Fruit fly (Drosophila melanogaster) whole organism, prepupa: ENCODE results near the gene Sulf1.

Source experiments
- Blimp-1 ChIP-seq: fragments of 200-800 bp; sonication (Bioruptor generic); optimal IDR thresholded peaks from 3 replicates; lab custom pipeline; 2017; ENCODE audit warnings: missing biosample characterization, missing genetic modification characterization, mild to moderate bottlenecking, moderate library complexity, missing genetic modification reagents
- CG10631 ChIP-seq: fragments of 200-800 bp; sonication (Bioruptor generic); optimal IDR thresholded peaks from 2 replicates; lab custom pipeline; 2016; ENCODE audit warnings: missing biosample characterization, missing genetic modification characterization
- CG10669 ChIP-seq: fragments of 200-800 bp; sonication (Bioruptor generic); optimal IDR thresholded peaks from 3 replicates; lab custom pipeline; 2018; ENCODE audit warnings: missing biosample characterization, mild to moderate bottlenecking, missing genetic modification characterization, moderate library complexity
- CG11294 ChIP-seq: fragments of 200-800 bp; sonication (Bioruptor generic); IDR thresholded peaks from 2 replicates; pipeline ENCODE4 v1.3.6; 2022; ENCODE audit warnings: missing biosample characterization, missing genetic modification characterization
- CG11902 ChIP-seq: fragments of 200-800 bp; sonication (Bioruptor generic); optimal IDR thresholded peaks from 3 replicates; lab custom pipeline; 2016; ENCODE audit warnings: missing biosample characterization, missing genetic modification characterization
- CG15336 ChIP-seq: fragments of 200-800 bp; sonication (Bioruptor generic); IDR thresholded peaks from 2 replicates; pipeline ENCODE4 v1.3.6; 2022; ENCODE audit warnings: missing biosample characterization, missing genetic modification characterization
- CG3032 ChIP-seq: fragments of 200-800 bp; optimal IDR thresholded peaks from 2 replicates; lab custom pipeline; 2019; ENCODE audit warnings: missing biosample characterization, mild to moderate bottlenecking, missing genetic modification characterization, moderate library complexity
- CG32006 ChIP-seq: fragments of 200-800 bp; sonication (Bioruptor generic); optimal IDR thresholded peaks from 3 replicates; lab custom pipeline; 2017; ENCODE audit warnings: missing biosample characterization, mild to moderate bottlenecking, missing genetic modification characterization
- CG34406 ChIP-seq: fragments of 200-800 bp; sonication (Bioruptor generic); optimal IDR thresholded peaks from 3 replicates; lab custom pipeline; 2016; ENCODE audit warnings: missing biosample characterization, missing genetic modification characterization
- CG4318 ChIP-seq: fragments of 200-800 bp; sonication (Bioruptor generic); optimal IDR thresholded peaks from 3 replicates; lab custom pipeline; 2017; ENCODE audit warnings: missing biosample characterization, mild to moderate bottlenecking, missing genetic modification characterization
- CG6163 ChIP-seq: fragments of 200-800 bp; sonication (Bioruptor generic); IDR thresholded peaks from 3 replicates; pipeline ENCODE4 v1.3.6; 2022; ENCODE audit warnings: missing biosample characterization, missing genetic modification characterization
- CG6854 ChIP-seq: fragments of 200-800 bp; sonication (Bioruptor generic); optimal IDR thresholded peaks from 2 replicates; lab custom pipeline; 2017; ENCODE audit warnings: missing biosample characterization, mild to moderate bottlenecking, missing genetic modification characterization
- CG8119 ChIP-seq: fragments of 200-800 bp; sonication (Bioruptor generic); IDR thresholded peaks from 3 replicates; pipeline ENCODE4 v1.3.6; 2022; ENCODE audit warnings: missing biosample characterization, missing genetic modification characterization
- CG8319 ChIP-seq: fragments of 200-800 bp; sonication (Bioruptor generic); optimal IDR thresholded peaks from 3 replicates; lab custom pipeline; 2016; ENCODE audit warnings: missing biosample characterization, missing genetic modification characterization
- CG9139 ChIP-seq: fragments of 200-800 bp; sonication (Bioruptor generic); optimal IDR thresholded peaks from 3 replicates; lab custom pipeline; 2017; ENCODE audit warnings: missing biosample characterization, mild to moderate bottlenecking, missing genetic modification characterization
- Eip75B ChIP-seq: fragments of 200-800 bp; sonication (Bioruptor generic); optimal IDR thresholded peaks from 3 replicates; lab custom pipeline; 2016; ENCODE audit warnings: missing biosample characterization, missing genetic modification characterization
- Eip78C ChIP-seq: fragments of 200-800 bp; sonication (Bioruptor generic); peaks from one replicate; lab custom pipeline; 2016; ENCODE audit warnings: missing biosample characterization, missing genetic modification characterization
- Eip93F ChIP-seq: fragments of 200-800 bp; sonication (Bioruptor generic); optimal IDR thresholded peaks from 2 replicates; lab custom pipeline; 2016; ENCODE audit warnings: missing biosample characterization, mild to moderate bottlenecking, missing genetic modification characterization
- Gug ChIP-seq: fragments of 200-800 bp; sonication (Bioruptor generic); IDR thresholded peaks from 2 replicates; pipeline ENCODE4 v1.3.6; 2022; ENCODE audit warnings: missing biosample characterization, missing genetic modification characterization
- Hr4 ChIP-seq: fragments of 200-800 bp; sonication (Bioruptor generic); optimal IDR thresholded peaks from 3 replicates; lab custom pipeline; 2016; ENCODE audit warnings: missing biosample characterization, missing genetic modification characterization
- Lpt ChIP-seq: fragments of 200-800 bp; sonication (Bioruptor generic); optimal IDR thresholded peaks from 3 replicates; lab custom pipeline; 2016; ENCODE audit warnings: missing biosample characterization, missing genetic modification characterization
- Smox ChIP-seq: fragments of 200-800 bp; sonication (Bioruptor generic); optimal IDR thresholded peaks from 3 replicates; lab custom pipeline; 2016; ENCODE audit warnings: missing biosample characterization, missing genetic modification characterization
- Sox14 ChIP-seq: fragments of 200-800 bp; sonication (Bioruptor generic); optimal IDR thresholded peaks from 3 replicates; lab custom pipeline; 2016; ENCODE audit warnings: missing biosample characterization, missing genetic modification characterization
- achi ChIP-seq: fragments of 200-800 bp; sonication (Bioruptor generic); optimal IDR thresholded peaks from 3 replicates; lab custom pipeline; 2016; ENCODE audit warnings: missing biosample characterization, missing genetic modification characterization
- acj6 ChIP-seq: fragments of 200-800 bp; sonication (Bioruptor generic); optimal IDR thresholded peaks from 3 replicates; lab custom pipeline; 2016; ENCODE audit warnings: missing biosample characterization, missing genetic modification characterization
- cyc ChIP-seq: fragments of 200-800 bp; sonication (Bioruptor generic); optimal IDR thresholded peaks from 3 replicates; lab custom pipeline; 2016; ENCODE audit warnings: missing biosample characterization, missing genetic modification characterization
- dac ChIP-seq: fragments of 200-800 bp; sonication (Bioruptor generic); optimal IDR thresholded peaks from 2 replicates; lab custom pipeline; 2017; ENCODE audit warnings: missing biosample characterization, mild to moderate bottlenecking, missing genetic modification characterization
- dsx ChIP-seq: fragments of 200-800 bp; optimal IDR thresholded peaks from 3 replicates; lab custom pipeline; 2019; ENCODE audit warnings: missing biosample characterization, mild to moderate bottlenecking, missing genetic modification characterization, moderate library complexity; ENCODE audit not compliant: poor library complexity, severe bottlenecking
- eg ChIP-seq: fragments of 200-800 bp; sonication (Bioruptor generic); IDR thresholded peaks from 3 replicates; pipeline ENCODE4 v1.3.6; 2022; ENCODE audit warnings: missing biosample characterization, missing genetic modification characterization
- fd85E ChIP-seq: fragments of 200-800 bp; sonication (Bioruptor generic); optimal IDR thresholded peaks from 3 replicates; lab custom pipeline; 2016; ENCODE audit warnings: missing biosample characterization, missing genetic modification characterization
- fkh ChIP-seq: fragments of 200-800 bp; sonication (Bioruptor generic); optimal IDR thresholded peaks from 3 replicates; lab custom pipeline; 2017; ENCODE audit warnings: missing biosample characterization, mild to moderate bottlenecking, missing genetic modification characterization, moderate library complexity
- lz ChIP-seq: fragments of 200-800 bp; sonication (Bioruptor generic); optimal IDR thresholded peaks from 3 replicates; lab custom pipeline; 2016; ENCODE audit warnings: missing biosample characterization, missing genetic modification characterization
- salr ChIP-seq, 2 experiments: fragments of 200-800 bp; sonication (Bioruptor generic); optimal IDR thresholded peaks; 3 replicates each; lab custom pipeline; 2016 to 2018; ENCODE audit warnings: missing biosample characterization in 2 of 2, missing genetic modification characterization in 2 of 2, mild to moderate bottlenecking in 1 of 2
- ss ChIP-seq, 2 experiments: fragments of 200-800 bp; sonication (Bioruptor generic); optimal IDR thresholded peaks; 2 replicates in 1 of 2; 3 replicates in 1 of 2; lab custom pipeline; 2017 to 2018; ENCODE audit warnings: mild to moderate bottlenecking in 2 of 2, missing biosample characterization in 2 of 2, missing genetic modification characterization in 2 of 2, moderate library complexity in 1 of 2
- topi ChIP-seq: fragments of 200-800 bp; sonication (Bioruptor generic); optimal IDR thresholded peaks from 3 replicates; lab custom pipeline; 2016; ENCODE audit warnings: missing biosample characterization, missing genetic modification characterization
- vri ChIP-seq: fragments of 200-800 bp; sonication (Bioruptor generic); optimal IDR thresholded peaks from 3 replicates; lab custom pipeline; 2016; ENCODE audit warnings: missing biosample characterization, mild to moderate bottlenecking, missing genetic modification characterization

Gene Sulf1

DNA sequence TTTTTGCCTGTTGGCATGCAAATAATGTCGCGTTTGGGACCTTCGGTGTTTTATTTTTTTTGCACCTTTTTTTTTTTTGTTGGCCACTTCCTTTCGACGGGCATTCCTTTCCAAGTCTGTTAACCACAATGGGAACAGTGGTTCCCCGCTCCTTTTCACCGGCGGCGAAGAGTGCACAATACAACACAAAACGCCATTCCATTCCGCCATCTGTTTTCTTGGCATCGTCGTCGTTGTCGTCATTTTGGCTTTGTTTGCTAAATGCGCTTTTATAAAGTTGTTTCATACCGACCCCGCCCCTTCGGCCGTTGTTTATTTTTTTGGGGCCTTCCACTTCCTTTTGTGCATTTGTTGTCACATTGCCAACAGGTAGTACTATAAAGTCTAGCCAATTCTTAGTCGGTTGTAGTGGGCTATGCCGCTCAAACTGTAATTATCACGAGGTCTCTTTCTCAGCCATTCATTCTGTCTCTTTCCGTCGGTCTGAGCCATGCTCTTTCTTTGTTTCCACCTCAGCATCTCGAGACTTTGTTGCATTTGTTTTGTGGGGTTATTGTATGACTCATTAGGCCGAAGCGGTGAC is 49.0 kb downstream of the Sulf1 start:
- TF ChIP-seq CG9139 = no peak
- no peak for TF ChIP-seq Blimp-1
- no peak for TF ChIP-seq ss (GFP tag; optimal IDR thresholded peaks at IDR 0.05; lab: Kevin White, UChicago)
- TF ChIP-seq Sox14 (GFP tag; lab: Kevin White, UChicago) = peak; percentile 81
- no peak for TF ChIP-seq Gug
- no peak for TF ChIP-seq fkh (GFP tag; lab: Kevin White, UChicago)
- TF ChIP-seq CG11902 (GFP tag; lab: Kevin White, UChicago) = no peak
- peak; percentile 51 for TF ChIP-seq Eip78C
- TF ChIP-seq dsx (GFP tag; lab: Kevin White, UChicago) = no peak
- peak; percentile 2 for TF ChIP-seq vri (GFP tag; lab: Kevin White, UChicago)
- TF ChIP-seq Eip93F (GFP tag; lab: Kevin White, UChicago) = no peak
- TF ChIP-seq CG4318 (GFP tag; lab: Kevin White, UChicago) = no peak
- no peak for TF ChIP-seq topi
- no peak for TF ChIP-seq CG15336 (GFP tag; lab: Robert Waterston, UW)
- TF ChIP-seq lz = no peak
- no peak for TF ChIP-seq CG3032 (tag; lab: Kevin White, UChicago)
- no peak for TF ChIP-seq CG10669 (GFP tag; lab: Kevin White, UChicago)
- TF ChIP-seq CG8319 (GFP tag; lab: Kevin White, UChicago) = no peak
- TF ChIP-seq CG32006 (GFP tag; lab: Kevin White, UChicago) = no peak
- TF ChIP-seq fd85E (GFP tag; lab: Kevin White, UChicago) = no peak
- no peak for TF ChIP-seq CG11294 (GFP tag; lab: Robert Waterston, UW)
- TF ChIP-seq CG34406 = no peak
- TF ChIP-seq dac (GFP tag; lab: Kevin White, UChicago) = no peak
- TF ChIP-seq Eip75B (GFP tag; lab: Kevin White, UChicago) = no peak

DNA sequence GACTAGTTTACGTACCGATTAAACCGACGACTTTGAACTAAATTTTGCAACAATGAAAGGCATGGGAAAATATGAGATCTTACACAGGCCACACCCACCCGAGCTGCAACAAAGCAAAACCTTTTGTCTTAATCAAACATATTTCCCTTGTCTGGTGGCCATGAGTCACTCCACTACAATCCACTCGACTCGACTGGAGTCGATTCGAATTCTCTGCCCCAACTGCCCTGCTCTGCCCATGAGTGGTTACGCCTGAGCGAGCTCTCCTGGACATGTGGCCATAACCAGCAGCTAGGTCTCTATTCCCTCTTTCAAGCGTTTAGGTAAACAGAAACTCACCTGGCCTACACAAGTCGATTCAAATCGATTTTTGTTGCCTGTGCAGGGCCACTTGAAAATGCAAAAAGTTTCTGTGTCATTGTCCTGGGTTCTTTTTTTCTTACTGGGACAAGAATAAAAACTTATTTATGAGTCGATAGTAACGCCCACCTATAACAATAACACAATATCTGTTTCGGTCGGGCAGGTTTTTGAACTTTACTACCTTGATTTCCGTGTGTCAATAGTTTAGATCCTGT is 50.6 kb downstream of the Sulf1 start:
- TF ChIP-seq Eip78C (peak; percentile 38), dsx (GFP tag; lab: Kevin White, UChicago) (peak; percentile 64), Sox14 (GFP tag; lab: Kevin White, UChicago) (peak; percentile 56), CG10669 (GFP tag; lab: Kevin White, UChicago) (peak; percentile 12), ss (GFP tag; optimal IDR thresholded peaks at IDR 0.05; lab: Kevin White, UChicago) (peak in 1 of 2 experiments; percentile 26), Gug (no peak)

DNA sequence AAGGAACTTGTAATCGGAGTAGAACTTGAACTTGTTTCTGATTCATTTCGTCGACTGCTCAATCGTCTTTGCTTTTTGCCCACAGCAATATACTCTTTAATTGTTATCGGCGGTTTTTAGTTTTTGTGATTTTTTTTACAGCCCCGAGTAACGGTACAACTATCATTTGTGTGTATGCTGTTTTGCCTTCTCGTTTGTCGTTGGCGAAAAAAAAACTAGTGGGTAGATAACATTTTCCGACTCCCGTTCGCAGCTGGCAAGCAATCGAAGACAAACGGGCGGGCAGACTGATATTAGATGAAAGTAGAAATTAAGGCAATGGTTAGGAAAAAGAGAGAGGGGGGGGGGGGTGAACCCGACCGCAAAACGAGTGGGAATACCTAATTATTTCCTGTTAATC is 51.5 kb downstream of the Sulf1 start:
- TF ChIP-seq topi (no peak), CG8119 (GFP tag; lab: Robert Waterston, UW) (0 out of 3 replicates have a peak, but pooled peaks have one; percentile 18), CG6163 (no peak), Smox (GFP tag; lab: Kevin White, UChicago) (no peak), salr (GFP tag; optimal IDR thresholded peaks at IDR 0.05; lab: Kevin White, UChicago) (no peak), CG4318 (GFP tag; lab: Kevin White, UChicago) (no peak), Hr4 (no peak), CG10631 (GFP tag; lab: Kevin White, UChicago) (no peak), CG6854 (GFP tag; lab: Kevin White, UChicago) (no peak), achi (GFP tag; lab: Kevin White, UChicago) (no peak), fd85E (GFP tag; lab: Kevin White, UChicago) (no peak), Lpt (GFP tag; lab: Kevin White, UChicago) (no peak), Eip75B (GFP tag; lab: Kevin White, UChicago) (no peak), acj6 (GFP tag; lab: Kevin White, UChicago) (no peak), eg (GFP tag; lab: Robert Waterston, UW) (no peak), cyc (GFP tag; lab: Kevin White, UChicago) (no peak), Eip78C (peak; percentile 14)
